Worm (Caenorhabditis elegans) whole organism, L1 larva: Measurements from ENCODE around the gene gpa-6.
A peak's percentile ranks its signal among the peaks of the same experiment; 100 is the strongest.

Experiments used
- C34B4.2 ChIP-seq: sonication (generic microtip); optimal IDR thresholded peaks from 2 replicates; lab custom pipeline; 2017; ENCODE audit warnings: mild to moderate bottlenecking, missing genetic modification characterization, missing compliant biosample characterization
- aha-1 ChIP-seq: fragments of 150-350 bp; optimal IDR thresholded peaks from 2 replicates; lab custom pipeline; 2014; ENCODE audit warnings: missing biosample characterization, missing genetic modification characterization
- ama-1 ChIP-seq: fragments of 150-350 bp; optimal IDR thresholded peaks from 2 replicates; lab custom pipeline; 2014
- blmp-1 ChIP-seq: fragments of 150-350 bp; optimal IDR thresholded peaks from 2 replicates; lab custom pipeline; 2014; ENCODE audit warnings: missing biosample characterization, missing genetic modification characterization
- ceh-63 ChIP-seq: fragments of 200-800 bp; sonication (Bioruptor generic); optimal IDR thresholded peaks from 2 replicates; lab custom pipeline; 2018; ENCODE audit warnings: mild to moderate bottlenecking, missing genetic modification characterization, missing compliant biosample characterization
- ceh-82 ChIP-seq, 3 experiments: fragments of 150-350 bp in 1 of 3; sonication (generic microtip) in 2 of 3; optimal IDR thresholded peaks; 2 replicates each; lab custom pipeline; 2014 to 2017; ENCODE audit warnings: missing biosample characterization in 3 of 3, missing genetic modification characterization in 3 of 3
- ces-1 ChIP-seq: fragments of 150-350 bp; optimal IDR thresholded peaks from 2 replicates; lab custom pipeline; 2014; ENCODE audit warnings: missing biosample characterization, missing genetic modification reagents, missing genetic modification characterization
- dpl-1 ChIP-seq, 3 experiments: fragments of 150-350 bp in 2 of 3; sonication (generic microtip) in 1 of 3; optimal IDR thresholded peaks; 2 replicates each; lab custom pipeline; 2014 to 2017; ENCODE audit warnings: missing biosample characterization in 3 of 3, missing genetic modification characterization in 3 of 3, missing genetic modification reagents in 3 of 3
- efl-3 ChIP-seq: fragments of 200-800 bp; sonication (Bioruptor generic); optimal IDR thresholded peaks from 2 replicates; lab custom pipeline; 2018; ENCODE audit warnings: mild to moderate bottlenecking, missing genetic modification characterization, missing compliant biosample characterization
- fkh-4 ChIP-seq: sonication (generic microtip); optimal IDR thresholded peaks from 2 replicates; lab custom pipeline; 2016; ENCODE audit warnings: missing compliant biosample characterization, missing genetic modification characterization, borderline replicate concordance
- fkh-8 ChIP-seq: sonication (generic microtip); optimal IDR thresholded peaks from 2 replicates; lab custom pipeline; 2016; ENCODE audit warnings: mild to moderate bottlenecking, missing genetic modification characterization, missing compliant biosample characterization
- hlh-4 ChIP-seq: sonication (generic microtip); optimal IDR thresholded peaks from 2 replicates; lab custom pipeline; 2016; ENCODE audit warnings: mild to moderate bottlenecking, missing genetic modification characterization, missing compliant biosample characterization
- irx-1 ChIP-seq: sonication (generic microtip); optimal IDR thresholded peaks from 2 replicates; lab custom pipeline; 2016; ENCODE audit warnings: missing genetic modification characterization, missing compliant biosample characterization
- lin-14 ChIP-seq: fragments of 200-800 bp; sonication (Bioruptor generic); optimal IDR thresholded peaks from 2 replicates; lab custom pipeline; 2018; ENCODE audit warnings: mild to moderate bottlenecking, missing genetic modification characterization, moderate library complexity, missing compliant biosample characterization
- lin-35 ChIP-seq, 2 experiments: fragments of 150-350 bp; optimal IDR thresholded peaks; 2 replicates each; lab custom pipeline; 2014; ENCODE audit warnings: missing biosample characterization in 2 of 2, missing genetic modification characterization in 2 of 2, missing genetic modification reagents in 2 of 2
- lsy-2 ChIP-seq, 2 experiments: fragments of 150-350 bp; optimal IDR thresholded peaks; 2 replicates each; lab custom pipeline; 2014; ENCODE audit warnings: missing biosample characterization in 2 of 2, missing genetic modification characterization in 2 of 2
- mdl-1 ChIP-seq, 2 experiments: fragments of 150-350 bp; optimal IDR thresholded peaks; 2 replicates each; lab custom pipeline; 2014 to 2017; ENCODE audit warnings: missing biosample characterization in 2 of 2, missing genetic modification characterization in 2 of 2, inconsistent platforms in 1 of 2
- mep-1 ChIP-seq: fragments of 150-350 bp; optimal IDR thresholded peaks from 2 replicates; lab custom pipeline; 2014; ENCODE audit warnings: missing biosample characterization, missing genetic modification characterization
- nhr-12 ChIP-seq: sonication (generic microtip); optimal IDR thresholded peaks from 2 replicates; lab custom pipeline; 2017; ENCODE audit warnings: missing biosample characterization, missing genetic modification characterization
- nhr-19 ChIP-seq: fragments of 200-800 bp; sonication (Bioruptor generic); conservative IDR thresholded peaks from 2 replicates; pipeline ENCODE4 v1.3.6; 2022; ENCODE audit warnings: missing genetic modification characterization, missing compliant biosample characterization
- nhr-20 ChIP-seq: sonication (generic microtip); optimal IDR thresholded peaks from 2 replicates; lab custom pipeline; 2016; ENCODE audit warnings: mild to moderate bottlenecking, missing genetic modification characterization, missing compliant biosample characterization
- nhr-71 ChIP-seq: sonication (generic microtip); optimal IDR thresholded peaks from 2 replicates; lab custom pipeline; 2016; ENCODE audit warnings: mild to moderate bottlenecking, missing genetic modification characterization, moderate library complexity, missing compliant biosample characterization
- nhr-90 ChIP-seq: sonication (generic microtip); optimal IDR thresholded peaks from 2 replicates; lab custom pipeline; 2016; ENCODE audit warnings: mild to moderate bottlenecking, missing genetic modification characterization, missing compliant biosample characterization; ENCODE audit not compliant: poor library complexity
- pqm-1 ChIP-seq: sonication (generic microtip); optimal IDR thresholded peaks from 3 replicates; lab custom pipeline; 2017; ENCODE audit warnings: missing biosample characterization, missing genetic modification characterization
- rnt-1 ChIP-seq: sonication (generic microtip); optimal IDR thresholded peaks from 2 replicates; lab custom pipeline; 2016; ENCODE audit warnings: mild to moderate bottlenecking, missing genetic modification characterization, moderate library complexity, missing compliant biosample characterization
- skn-1 ChIP-seq: fragments of 150-350 bp; optimal IDR thresholded peaks from 2 replicates; lab custom pipeline; 2014; ENCODE audit warnings: missing biosample characterization, missing genetic modification characterization
- snpc-4 ChIP-seq: fragments of 150-350 bp; optimal IDR thresholded peaks from 2 replicates; lab custom pipeline; 2014; ENCODE audit warnings: missing biosample characterization, missing genetic modification characterization
- snu-23 ChIP-seq: sonication (generic microtip); optimal IDR thresholded peaks from 2 replicates; lab custom pipeline; 2016; ENCODE audit warnings: missing genetic modification characterization, missing compliant biosample characterization
- swsn-7 ChIP-seq: sonication (generic microtip); optimal IDR thresholded peaks from 2 replicates; lab custom pipeline; 2016; ENCODE audit warnings: missing genetic modification characterization, missing compliant biosample characterization
- tlp-1 ChIP-seq: fragments of 150-350 bp; optimal IDR thresholded peaks from 2 replicates; lab custom pipeline; 2014; ENCODE audit warnings: missing biosample characterization, missing genetic modification characterization
- unc-86 ChIP-seq: sonication (generic microtip); optimal IDR thresholded peaks from 2 replicates; lab custom pipeline; 2016; ENCODE audit warnings: missing genetic modification characterization, missing compliant biosample characterization
- zag-1 ChIP-seq: fragments of 150-350 bp; optimal IDR thresholded peaks from 2 replicates; lab custom pipeline; 2014; ENCODE audit warnings: missing biosample characterization, missing genetic modification characterization
- zip-4 ChIP-seq: fragments of 200-800 bp; sonication (Bioruptor generic); optimal IDR thresholded peaks from 2 replicates; lab custom pipeline; 2018; ENCODE audit warnings: mild to moderate bottlenecking, missing genetic modification characterization, moderate library complexity, missing compliant biosample characterization

The gpa-6 gene

ce11 chrX:13225111-13225905 lies 34.3 kb downstream of the gpa-6 start (continued):
- no peak for TF ChIP-seq swsn-7 (tag; lab: Kevin White, UChicago)
- no peak for TF ChIP-seq unc-86 (tag; lab: Kevin White, UChicago)
- no peak for TF ChIP-seq tlp-1 (tag; lab: Kevin White, UChicago)
- TF ChIP-seq efl-3 (GFP tag; lab: Kevin White, UChicago), result no peak
- no peak for TF ChIP-seq nhr-12 (tag; lab: Kevin White, UChicago)
- TF ChIP-seq ceh-82 (tag; optimal IDR thresholded peaks at IDR 0.05; lab: Kevin White, UChicago), result peak in 1 of 3 experiments; percentile 13
- peak; percentile 38 for TF ChIP-seq snu-23 (GFP tag; lab: Kevin White, UChicago)
- TF ChIP-seq nhr-19 (GFP tag; lab: Robert Waterston, UW), result no peak
- peak; percentile 45 for TF ChIP-seq mep-1 (tag; lab: Kevin White, UChicago)
- TF ChIP-seq lsy-2 (tag; optimal IDR thresholded peaks at IDR 0.05; lab: Kevin White, UChicago), result peak in 1 of 2 experiments; percentile 12
- no peak for TF ChIP-seq ces-1 (GFP tag; lab: Kevin White, UChicago)
- TF ChIP-seq mdl-1 (tag; optimal IDR thresholded peaks at IDR 0.05; lab: Kevin White, UChicago), result peak in 1 of 2 experiments; percentile 23
- no peak for TF ChIP-seq aha-1 (tag; lab: Kevin White, UChicago)
- peak in 1 of 3 experiments; percentile 11 for TF ChIP-seq dpl-1 (GFP tag; optimal IDR thresholded peaks at IDR 0.05; lab: Kevin White, UChicago)
- no peak for TF ChIP-seq snpc-4 (tag; lab: Kevin White, UChicago)
- TF ChIP-seq zag-1 (tag; lab: Kevin White, UChicago), result no peak
- peak; percentile 8 for TF ChIP-seq nhr-90 (tag; lab: Kevin White, UChicago)
- no peak for TF ChIP-seq zip-4
- peak; percentile 7 for TF ChIP-seq skn-1
- peak; percentile 77 for TF ChIP-seq fkh-8 (tag; lab: Kevin White, UChicago)
- TF ChIP-seq, all 84 proteins: peak for 25

DNA sequence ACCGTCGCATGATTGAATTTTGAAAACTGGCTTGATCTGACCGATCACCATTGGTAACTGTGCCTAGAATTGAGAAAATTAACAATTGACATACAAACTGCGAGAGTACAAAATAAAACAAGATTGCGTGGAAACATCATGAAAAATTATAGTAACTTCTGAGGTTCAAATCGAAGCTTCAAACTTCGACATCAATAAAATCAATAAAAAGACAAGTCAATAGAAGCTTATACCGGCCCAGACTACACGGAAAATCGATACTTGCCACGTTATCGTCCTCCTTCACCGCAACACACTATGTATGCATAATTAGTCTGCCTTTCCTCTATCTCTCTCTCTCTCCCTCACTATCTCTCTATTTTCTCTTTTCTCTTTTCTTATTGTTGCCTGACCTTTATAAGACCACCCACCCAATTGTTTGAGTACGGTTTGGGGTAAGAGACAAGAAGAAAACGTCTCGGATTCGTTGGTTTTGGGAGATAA lies 35.6 kb downstream of the gpa-6 start, which contains the start of gene skr-21:
Gene skr-21, minus strand, starts transcription at position 51 of the 483 bp plus-strand sequence.
- TF ChIP-seq ama-1 (lab: Kevin White, UChicago), result no peak
- peak; percentile 46 for TF ChIP-seq mep-1 (tag; lab: Kevin White, UChicago)
- TF ChIP-seq lin-14 (GFP tag; lab: Kevin White, UChicago), result peak; percentile 6
- no peak for TF ChIP-seq unc-86 (tag; lab: Kevin White, UChicago)
- TF ChIP-seq blmp-1 (tag; lab: Kevin White, UChicago), result peak; percentile 76
- TF ChIP-seq nhr-20 (tag; lab: Kevin White, UChicago), result no peak

DNA sequence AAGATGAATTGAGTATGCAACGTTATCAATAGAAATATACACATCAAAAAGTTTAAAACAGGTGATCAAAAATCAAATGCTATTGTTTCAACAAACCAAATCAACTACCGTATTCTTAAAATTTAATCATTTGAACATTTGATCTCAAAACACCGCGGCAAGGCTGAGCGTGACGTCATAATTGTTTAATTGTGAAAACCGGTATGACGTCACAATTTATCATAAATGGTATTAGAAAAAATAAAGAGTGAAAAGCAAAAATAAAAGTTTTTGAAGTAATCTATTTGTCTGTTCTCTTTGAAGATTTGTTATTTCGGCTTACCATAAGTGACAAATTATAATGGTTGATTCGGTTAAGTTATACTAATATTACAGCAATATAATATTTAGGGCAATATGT lies 36.8 kb downstream of the gpa-6 start:
- TF ChIP-seq C34B4.2, result no peak

DNA sequence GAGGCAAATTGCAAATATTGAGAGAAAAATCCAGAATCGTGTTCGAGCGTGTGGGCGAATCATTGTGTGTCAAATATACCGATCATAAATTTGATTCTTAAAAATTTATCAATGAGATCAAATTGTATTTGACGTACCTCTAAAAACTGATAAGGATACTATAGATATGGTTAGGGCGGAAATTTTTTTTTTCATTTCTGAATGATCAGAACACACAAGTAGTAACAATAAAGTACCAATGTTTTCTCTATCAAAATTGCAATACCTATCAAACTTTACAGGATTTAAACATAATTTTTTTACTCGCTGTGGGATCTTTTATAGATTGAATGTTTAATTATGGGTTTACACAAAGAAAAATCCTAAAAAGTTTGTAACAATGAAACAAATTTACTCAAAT lies 41.2 kb downstream of the gpa-6 start, which contains the start of gene bgnt-1.5:
Gene bgnt-1.5, minus strand, starts transcription at position 101 of the 400 bp plus-strand sequence.
- no peak for TF ChIP-seq nhr-19 (GFP tag; lab: Robert Waterston, UW)
- TF ChIP-seq fkh-4 (tag; lab: Kevin White, UChicago), result no peak
- no peak for TF ChIP-seq dpl-1 (GFP tag; optimal IDR thresholded peaks at IDR 0.05; lab: Kevin White, UChicago)
- no peak for TF ChIP-seq ceh-63
- no peak for TF ChIP-seq lin-35 (GFP tag; optimal IDR thresholded peaks at IDR 0.05; lab: Kevin White, UChicago)
- TF ChIP-seq rnt-1 (tag; lab: Kevin White, UChicago), result no peak
- TF ChIP-seq nhr-71 (tag; lab: Kevin White, UChicago), result no peak
- no peak for TF ChIP-seq pqm-1 (tag; lab: Kevin White, UChicago)
- no peak for TF ChIP-seq irx-1
- no peak for TF ChIP-seq hlh-4 (tag; lab: Kevin White, UChicago)
